Worm (Caenorhabditis elegans): Measurements from ENCODE around the gene aat-6.

DNA sequence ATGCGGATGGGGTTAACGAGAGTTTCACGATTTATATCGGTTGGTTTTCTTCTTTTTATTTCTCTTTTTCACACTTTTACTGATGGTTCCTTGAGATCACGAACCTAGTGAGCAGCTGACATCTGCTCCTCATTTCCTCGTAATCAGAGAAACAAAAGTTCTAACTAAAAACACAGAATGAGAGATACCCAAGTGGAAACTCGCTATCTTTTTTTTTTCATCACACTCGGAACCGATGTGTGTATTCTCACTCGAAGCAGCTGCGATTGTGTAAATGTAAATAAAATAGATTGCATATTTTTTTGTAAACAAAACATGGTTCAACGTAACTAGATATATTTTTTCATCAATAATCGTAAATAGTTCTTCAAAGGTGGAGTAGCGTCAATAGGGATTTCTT, 35.9 kb upstream of the aat-6 start:
- TF ChIP-seq T22C8.4 (GFP tag; IDR thresholded peaks at IDR 0.05): no peak
- no peak for TF ChIP-seq flt-1 (GFP tag; IDR thresholded peaks at IDR 0.05)
- no peak for TF ChIP-seq tab-1 (GFP tag; IDR thresholded peaks at IDR 0.05)
- no peak for TF ChIP-seq ref-1 (GFP tag; conservative IDR thresholded peaks at IDR 0.05)
- no peak for TF ChIP-seq ztf-23 (GFP tag; IDR thresholded peaks at IDR 0.05)
- TF ChIP-seq cog-1 (tag; optimal IDR thresholded peaks at IDR 0.05): no peak
- TF ChIP-seq klf-2 (GFP tag; conservative IDR thresholded peaks at IDR 0.05): no peak
- no peak for TF ChIP-seq ztf-29 (GFP tag; IDR thresholded peaks at IDR 0.05)
